Worm (Caenorhabditis elegans) whole organism, midembryonic: ENCODE data around the gene his-60.

Experiments
- flt-1 ChIP-seq: fragments of 200-800 bp; sonication (Bioruptor generic); IDR thresholded peaks from 2 replicates; pipeline ENCODE4 v1.3.6; 2022; ENCODE audit warnings: missing genetic modification characterization, missing compliant biosample characterization
- med-1 ChIP-seq: sonication (generic microtip); optimal IDR thresholded peaks from 2 replicates; lab custom pipeline; 2017; ENCODE audit warnings: missing genetic modification characterization, mild to moderate bottlenecking, missing compliant biosample characterization, antibody characterized with exemption, missing genetic modification reagents; ENCODE audit not compliant: insufficient read depth

ce11 chrIV:7500924-7501323, 13.1 kb upstream of the his-60 start:
- TF ChIP-seq flt-1 (GFP tag; lab: Robert Waterston, UW) (no peak), med-1 (GFP tag; lab: Kevin White, UChicago) (no peak)
